Fruit fly (Drosophila melanogaster): ENCODE data around the gene myd.

myd gene

DNA sequence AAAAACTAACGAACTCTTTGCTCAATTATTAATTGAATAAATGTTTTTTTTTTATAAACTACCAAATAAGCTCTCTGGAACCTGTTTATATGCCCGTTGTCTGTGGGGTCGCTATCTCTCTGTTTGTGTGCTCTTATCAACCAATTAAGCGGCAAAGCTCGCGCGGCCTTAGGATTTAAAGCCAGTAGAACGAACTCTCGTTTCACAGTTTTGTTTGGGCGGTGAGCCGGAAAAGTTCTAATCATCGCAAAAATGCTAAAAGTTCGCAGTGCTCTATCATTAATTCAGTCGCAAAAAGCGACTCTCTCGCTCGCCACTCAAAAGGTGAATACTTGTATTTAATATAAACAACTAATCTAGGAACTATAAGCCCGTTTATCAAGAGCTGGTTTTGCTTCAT lies 45.5 kb upstream of the myd start, which contains the start of gene Cyp12a4:
Gene Cyp12a4 (plus strand): TSS at position 202 of the 400 bp plus-strand sequence.
- peak; percentile 56; the same call in 1 of the 2 replicates for TF ChIP-seq rib (GFP tag; IDR thresholded peaks at IDR 0.05)
- peak; percentile 8 for TF ChIP-seq CG18599 (GFP tag; optimal IDR thresholded peaks at IDR 0.05)
- peak; percentile 78 for TF ChIP-seq sug (tag; optimal IDR thresholded peaks at IDR 0.05)
- peak; percentile 38 for TF ChIP-seq lab (GFP tag; optimal IDR thresholded peaks at IDR 0.05)
- TF ChIP-seq Adf1 (GFP tag; IDR thresholded peaks at IDR 0.05): peak; percentile 15; the same call in 1 of the 2 replicates
- TF ChIP-seq Trl (optimal IDR thresholded peaks at IDR 0.05): peak in 1 of 2 experiments; percentile 16
- TF ChIP-seq Trl (GFP tag; optimal IDR thresholded peaks at IDR 0.05): no peak
- TF ChIP-seq CG17912 (GFP tag; optimal IDR thresholded peaks at IDR 0.05): no peak
- TF ChIP-seq Med (GFP tag): peak; percentile 23
- peak; percentile 21 for TF ChIP-seq sens (GFP tag)
- no peak for TF ChIP-seq YL-1 (GFP tag; optimal IDR thresholded peaks at IDR 0.05)
- no peak for TF ChIP-seq pros (GFP tag; optimal IDR thresholded peaks at IDR 0.05)
- TF ChIP-seq peb (GFP tag; IDR thresholded peaks at IDR 0.05): no peak
- peak; percentile 76 for TF ChIP-seq exex (tag; optimal IDR thresholded peaks at IDR 0.05)
- no peak for TF ChIP-seq CG9437 (GFP tag; optimal IDR thresholded peaks at IDR 0.05)
- TF ChIP-seq pho (GFP tag; optimal IDR thresholded peaks at IDR 0.05): no peak

DNA sequence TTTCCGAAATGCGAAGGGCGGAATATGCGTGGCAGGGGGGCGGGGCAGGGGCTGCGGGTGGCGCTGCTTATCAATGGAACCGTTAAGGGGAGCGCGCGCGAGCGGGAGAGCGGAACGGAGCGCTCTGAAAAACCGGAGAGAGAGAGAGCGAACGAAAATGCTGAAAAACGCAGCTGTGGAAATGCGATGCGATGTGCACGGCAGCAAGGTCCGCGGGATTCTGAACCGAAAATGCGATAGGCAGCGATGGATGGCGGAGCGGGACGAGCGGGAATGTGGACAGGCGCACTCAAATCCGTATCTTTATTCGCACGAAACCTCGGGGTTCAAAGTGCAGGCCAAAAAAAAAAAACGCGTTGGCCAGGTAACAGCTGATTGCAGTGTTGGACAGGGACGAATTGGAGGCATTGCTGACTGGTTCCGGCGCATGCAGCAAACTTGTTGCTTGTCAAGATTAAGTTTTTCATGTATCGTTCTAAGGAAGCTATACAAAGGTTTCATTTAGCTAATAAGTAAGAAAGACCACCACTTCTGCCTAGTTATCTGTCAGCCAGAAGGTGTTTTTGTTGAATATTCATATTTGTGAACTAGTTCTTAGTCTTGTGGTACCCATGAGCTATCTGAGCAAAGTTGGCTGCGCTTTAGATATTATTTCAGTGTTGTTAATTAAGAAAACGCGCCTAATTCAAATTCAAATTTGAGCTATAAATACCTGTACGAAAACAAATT lies 32.8 kb upstream of the myd start, which contains the start of gene Ppcs:
Gene Ppcs (minus strand): TSS at position 400 of the 729 bp plus-strand sequence.
- peak; percentile 32 for TF ChIP-seq CG4820 (GFP tag; optimal IDR thresholded peaks at IDR 0.05)
- TF ChIP-seq GATAe (GFP tag; conservative IDR thresholded peaks at IDR 0.05): peak; percentile 74
- peak; percentile 53 for TF ChIP-seq CG9609 (GFP tag; optimal IDR thresholded peaks at IDR 0.05)
- no peak for TF ChIP-seq ac (GFP tag; optimal IDR thresholded peaks at IDR 0.05)
- no peak for TF ChIP-seq E2f1 (GFP tag; IDR thresholded peaks at IDR 0.05)
- TF ChIP-seq D (optimal IDR thresholded peaks at IDR 0.05): no peak
- peak; percentile 49 for TF ChIP-seq D (GFP tag; optimal IDR thresholded peaks at IDR 0.05)
- peak; percentile 40 for TF ChIP-seq Asciz (GFP tag; optimal IDR thresholded peaks at IDR 0.05)
- peak; percentile 59 for TF ChIP-seq Meics (GFP tag; optimal IDR thresholded peaks at IDR 0.05)
- TF ChIP-seq CG12942 (GFP tag; optimal IDR thresholded peaks at IDR 0.05): peak; percentile 49
- no peak for TF ChIP-seq trh (GFP tag; optimal IDR thresholded peaks at IDR 0.05)
- peak; percentile 30 for TF ChIP-seq fd96Cb (tag; optimal IDR thresholded peaks at IDR 0.05)
- peak; percentile 65 for TF ChIP-seq slou (GFP tag; optimal IDR thresholded peaks at IDR 0.05)
- TF ChIP-seq CHES-1-like (GFP tag; optimal IDR thresholded peaks at IDR 0.05): peak; percentile 65
- TF ChIP-seq dan (GFP tag; IDR thresholded peaks at IDR 0.05): no peak
- TF ChIP-seq abd-A (tag; optimal IDR thresholded peaks at IDR 0.05): peak; percentile 25
- TF ChIP-seq CG15696 (tag; optimal IDR thresholded peaks at IDR 0.05): peak; percentile 17
- TF ChIP-seq CG17361 (GFP tag; IDR thresholded peaks at IDR 0.05): peak; percentile 81
- peak; percentile 55; the same call in 1 of the 2 replicates for TF ChIP-seq Ptx1 (GFP tag; IDR thresholded peaks at IDR 0.05)
- peak; percentile 64 for TF ChIP-seq bcd (GFP tag; optimal IDR thresholded peaks at IDR 0.05)
- TF ChIP-seq fu2 (GFP tag; optimal IDR thresholded peaks at IDR 0.05): peak; percentile 73
- no peak for TF ChIP-seq Spps (tag; optimal IDR thresholded peaks at IDR 0.05)
- TF ChIP-seq danr (GFP tag; IDR thresholded peaks at IDR 0.05): no peak
- TF ChIP-seq CG1832 (GFP tag; optimal IDR thresholded peaks at IDR 0.05): no peak
- TF ChIP-seq zen2 (GFP tag; IDR thresholded peaks at IDR 0.05; ENCODE audit: partially characterized antibody): peak; percentile 62; the same call in 2 of the 3 replicates
- peak; percentile 30 for TF ChIP-seq CG5180 (GFP tag; optimal IDR thresholded peaks at IDR 0.05)
- peak; percentile 60 for TF ChIP-seq Rfx (GFP tag; IDR thresholded peaks at IDR 0.05)
- TF ChIP-seq ssp (GFP tag; IDR thresholded peaks at IDR 0.05): 0 out of 2 replicates have a peak, but pooled peaks have one; percentile 17
- TF ChIP-seq Hsf (GFP tag; optimal IDR thresholded peaks at IDR 0.05): peak; percentile 74
- TF ChIP-seq Drgx (GFP tag; IDR thresholded peaks at IDR 0.05): peak; percentile 65
- peak; percentile 25 for TF ChIP-seq CG9797 (GFP tag; optimal IDR thresholded peaks at IDR 0.05)
- peak; percentile 34 for TF ChIP-seq CG2875 (GFP tag; optimal IDR thresholded peaks at IDR 0.05)
- no peak for TF ChIP-seq ara (GFP tag; IDR thresholded peaks at IDR 0.05)
- TF ChIP-seq CG3281 (GFP tag; optimal IDR thresholded peaks at IDR 0.05): peak; percentile 76
